Fruit fly (Drosophila melanogaster): Measurements from ENCODE around the gene kto.

Gene kto

dm6 chr3L:19846960-19847359 is 10.5 kb downstream of the kto start (continued):
- no peak for TF ChIP-seq nau (GFP tag; optimal IDR thresholded peaks at IDR 0.05)
- TF ChIP-seq CG6254 (GFP tag; optimal IDR thresholded peaks at IDR 0.05): no peak
- TF ChIP-seq CG10543 (GFP tag; optimal IDR thresholded peaks at IDR 0.05): no peak
- TF ChIP-seq z (GFP tag; IDR thresholded peaks at IDR 0.05): no peak
- peak; percentile 85 for TF ChIP-seq ATbp (GFP tag; optimal IDR thresholded peaks at IDR 0.05)
- no peak for TF ChIP-seq Bdp1 (GFP tag; optimal IDR thresholded peaks at IDR 0.05)
- no peak for TF ChIP-seq gcm2 (GFP tag; optimal IDR thresholded peaks at IDR 0.05)
- no peak for TF ChIP-seq Stat92E (GFP tag; optimal IDR thresholded peaks at IDR 0.05)
- no peak for TF ChIP-seq HmgD (GFP tag; optimal IDR thresholded peaks at IDR 0.05)
- peak; percentile 70 for TF ChIP-seq lab (GFP tag; optimal IDR thresholded peaks at IDR 0.05)
- no peak for TF ChIP-seq mam (GFP tag; optimal IDR thresholded peaks at IDR 0.05)
- TF ChIP-seq CG34376 (GFP tag; optimal IDR thresholded peaks at IDR 0.05): no peak
- TF ChIP-seq CG18599 (GFP tag; optimal IDR thresholded peaks at IDR 0.05): peak; percentile 55
- no peak for TF ChIP-seq shn (GFP tag; optimal IDR thresholded peaks at IDR 0.05)
- no peak for TF ChIP-seq sd (tag; optimal IDR thresholded peaks at IDR 0.05)
- TF ChIP-seq CG17568 (GFP tag; optimal IDR thresholded peaks at IDR 0.05): no peak
- no peak for TF ChIP-seq CG7372 (GFP tag; IDR thresholded peaks at IDR 0.05)
- no peak for TF ChIP-seq Bteb2 (GFP tag; optimal IDR thresholded peaks at IDR 0.05)
- no peak for TF ChIP-seq CG31224 (GFP tag; IDR thresholded peaks at IDR 0.05)
- TF ChIP-seq CG6175 (GFP tag; IDR thresholded peaks at IDR 0.05): no peak
- peak; percentile 30 for TF ChIP-seq CG31365 (tag; optimal IDR thresholded peaks at IDR 0.05)
- no peak for TF ChIP-seq CG14965 (GFP tag; optimal IDR thresholded peaks at IDR 0.05; ENCODE audit: borderline replicate concordance)
- no peak for TF ChIP-seq grn (GFP tag; optimal IDR thresholded peaks at IDR 0.05)
- no peak for TF ChIP-seq fu2 (GFP tag; optimal IDR thresholded peaks at IDR 0.05)
- no peak for TF ChIP-seq D19B (GFP tag; optimal IDR thresholded peaks at IDR 0.05)
- no peak for TF ChIP-seq ewg (GFP tag; optimal IDR thresholded peaks at IDR 0.05)
- no peak for TF ChIP-seq trh (GFP tag; optimal IDR thresholded peaks at IDR 0.05)
- TF ChIP-seq en (GFP tag; optimal IDR thresholded peaks at IDR 0.05): peak; percentile 14
- peak; percentile 53 for TF ChIP-seq CG3407 (GFP tag; optimal IDR thresholded peaks at IDR 0.05)
- no peak for TF ChIP-seq cad (GFP tag; optimal IDR thresholded peaks at IDR 0.05)
- TF ChIP-seq salm (tag; optimal IDR thresholded peaks at IDR 0.05): peak; percentile 55
- TF ChIP-seq gce (GFP tag; IDR thresholded peaks at IDR 0.05): no peak
- TF ChIP-seq toy (GFP tag; IDR thresholded peaks at IDR 0.05): no peak
- TF ChIP-seq dmrt99B (tag; optimal IDR thresholded peaks at IDR 0.05): peak; percentile 10
- peak; percentile 10 for TF ChIP-seq CG9817 (tag; optimal IDR thresholded peaks at IDR 0.05)
- no peak for TF ChIP-seq CG1024 (GFP tag; IDR thresholded peaks at IDR 0.05)
- no peak for TF ChIP-seq twi (tag; optimal IDR thresholded peaks at IDR 0.05)
- TF ChIP-seq CG2129 (GFP tag; IDR thresholded peaks at IDR 0.05; ENCODE audit: partially characterized antibody): no peak
- TF ChIP-seq CG9609 (GFP tag; optimal IDR thresholded peaks at IDR 0.05): no peak
- TF ChIP-seq CG16779 (GFP tag; IDR thresholded peaks at IDR 0.05): no peak
- TF ChIP-seq Xrp1 (GFP tag; IDR thresholded peaks at IDR 0.05): no peak
- no peak for TF ChIP-seq yki (optimal IDR thresholded peaks at IDR 0.05)
- no peak for TF ChIP-seq Eip74EF (GFP tag; optimal IDR thresholded peaks at IDR 0.05)
- no peak for TF ChIP-seq jigr1 (GFP tag; IDR thresholded peaks at IDR 0.05)
- no peak for TF ChIP-seq mld (GFP tag; IDR thresholded peaks at IDR 0.05; ENCODE audit: partially characterized antibody)
- no peak for TF ChIP-seq bsh (GFP tag; optimal IDR thresholded peaks at IDR 0.05)
- peak; percentile 25 for TF ChIP-seq run (tag; optimal IDR thresholded peaks at IDR 0.05)
- TF ChIP-seq Gug (GFP tag; IDR thresholded peaks at IDR 0.05): no peak
- TF ChIP-seq Doc3 (GFP tag; IDR thresholded peaks at IDR 0.05; ENCODE audit: partially characterized antibody): no peak
- TF ChIP-seq so (GFP tag; IDR thresholded peaks at IDR 0.05): no peak
- no peak for TF ChIP-seq Hmx (GFP tag; optimal IDR thresholded peaks at IDR 0.05)

All from whole organism, embryonic.